Fruit fly (Drosophila melanogaster) S2 (cell line): ENCODE measurements around the gene Usp32.

Experiments used
- CG8478 ChIP-seq: fragments of >200 bp; optimal IDR thresholded peaks from 2 replicates; lab custom pipeline; 2018
- CTCF ChIP-seq, 2 experiments: fragments of >200 bp; optimal IDR thresholded peaks; 2 replicates each; lab custom pipeline; 2018

Usp32 gene

dm6 chr3L:19870843-19871666 is at the start of gene Usp32, which contains the start of gene Rab8:
TSS of gene Usp32 (plus strand) at chr3L:19871139.
TSS of gene Rab8 (minus strand) at chr3L:19871078.
- no peak for TF ChIP-seq CTCF (optimal IDR thresholded peaks at IDR 0.05; lab: Kevin White, UChicago)
- TF ChIP-seq CG8478 (lab: Kevin White, UChicago): no peak

- TF ChIP-seq CTCF (optimal IDR thresholded peaks at IDR 0.05; lab: Kevin White, UChicago): no peak
- no peak for TF ChIP-seq CG8478 (lab: Kevin White, UChicago)
These were observed 37.7 kb upstream of the Usp32 start for dm6 chr3L:19833227-19833626.

dm6 chr3L:19834143-19834794 is 36.7 kb upstream of the Usp32 start, which contains the start of the genes trc and CG32221:
TSS of gene trc (minus strand) at chr3L:19834304.
TSS of gene CG32221 (plus strand) at chr3L:19834670.
- TF ChIP-seq CG8478 (lab: Kevin White, UChicago): no peak
- no peak for TF ChIP-seq CTCF (optimal IDR thresholded peaks at IDR 0.05; lab: Kevin White, UChicago)

- TF ChIP-seq CTCF (optimal IDR thresholded peaks at IDR 0.05; lab: Kevin White, UChicago) (no peak), CG8478 (lab: Kevin White, UChicago) (no peak)
These were observed 34.5 kb upstream of the Usp32 start, which contains the start of gene kto for dm6 chr3L:19836375-19836937. TSS of gene kto (plus strand) at chr3L:19836614.

- TF ChIP-seq CG8478 (lab: Kevin White, UChicago) (no peak), CTCF (optimal IDR thresholded peaks at IDR 0.05; lab: Kevin White, UChicago) (no peak)
These were observed 26.4 kb upstream of the Usp32 start for dm6 chr3L:19844507-19844906.

dm6 chr3L:19845047-19845906 is 25.7 kb upstream of the Usp32 start, which contains the start of gene Papss:
TSS of gene Papss (plus strand) at chr3L:19845293.
- TF ChIP-seq CTCF (optimal IDR thresholded peaks at IDR 0.05; lab: Kevin White, UChicago) (no peak), CG8478 (lab: Kevin White, UChicago) (no peak)

- TF ChIP-seq CTCF (optimal IDR thresholded peaks at IDR 0.05; lab: Kevin White, UChicago) (no peak), CG8478 (lab: Kevin White, UChicago) (no peak)
These were observed 25.0 kb upstream of the Usp32 start for dm6 chr3L:19845907-19846301.

dm6 chr3L:19846960-19847359 is 24.0 kb upstream of the Usp32 start:
- TF ChIP-seq CTCF (optimal IDR thresholded peaks at IDR 0.05; lab: Kevin White, UChicago): no peak

- no peak for TF ChIP-seq CG8478 (lab: Kevin White, UChicago)
- TF ChIP-seq CTCF (optimal IDR thresholded peaks at IDR 0.05; lab: Kevin White, UChicago): no peak
These were observed 22.9 kb upstream of the Usp32 start for dm6 chr3L:19848080-19848479.

dm6 chr3L:19857923-19858490 is 12.9 kb upstream of the Usp32 start:
- TF ChIP-seq CTCF (optimal IDR thresholded peaks at IDR 0.05; lab: Kevin White, UChicago) (no peak), CG8478 (lab: Kevin White, UChicago) (no peak)

dm6 chr3L:19861215-19861614 is 9.7 kb upstream of the Usp32 start:
- TF ChIP-seq CTCF (optimal IDR thresholded peaks at IDR 0.05; lab: Kevin White, UChicago): no peak
- no peak for TF ChIP-seq CG8478 (lab: Kevin White, UChicago)

- TF ChIP-seq CG8478 (lab: Kevin White, UChicago) (no peak), CTCF (optimal IDR thresholded peaks at IDR 0.05; lab: Kevin White, UChicago) (no peak)
These were observed 3.7 kb upstream of the Usp32 start for dm6 chr3L:19867238-19867637.

dm6 chr3L:19869698-19870097 is 1.2 kb upstream of the Usp32 start:
- TF ChIP-seq CTCF (optimal IDR thresholded peaks at IDR 0.05; lab: Kevin White, UChicago): no peak
- TF ChIP-seq CG8478 (lab: Kevin White, UChicago): no peak

- TF ChIP-seq CTCF (optimal IDR thresholded peaks at IDR 0.05; lab: Kevin White, UChicago): no peak
- TF ChIP-seq CG8478 (lab: Kevin White, UChicago): no peak
These were observed 660 bp downstream of the Usp32 start for dm6 chr3L:19871667-19871931.
